Worm (Caenorhabditis elegans) whole organism, L3 larva: Measurements from ENCODE around the gene B0218.7.

Source experiments
- R02D3.7 ChIP-seq: fragments of 150-350 bp; optimal IDR thresholded peaks from 2 replicates; lab custom pipeline; 2014; ENCODE audit warnings: missing biosample characterization, missing genetic modification characterization
- ZK546.5 ChIP-seq: sonication (generic microtip); optimal IDR thresholded peaks from 2 replicates; lab custom pipeline; 2017; ENCODE audit warnings: missing biosample characterization, missing genetic modification characterization
- aly-2 ChIP-seq: fragments of 150-350 bp; optimal IDR thresholded peaks from 2 replicates; lab custom pipeline; 2014; ENCODE audit warnings: missing biosample characterization, missing genetic modification characterization
- ama-1 ChIP-seq: fragments of 150-350 bp; optimal IDR thresholded peaks from 2 replicates; lab custom pipeline; 2018
- ceh-16 ChIP-seq: sonication (generic microtip); optimal IDR thresholded peaks from 2 replicates; lab custom pipeline; 2017; ENCODE audit warnings: missing biosample characterization, missing genetic modification characterization
- ceh-28 ChIP-seq: fragments of 150-350 bp; optimal IDR thresholded peaks from 2 replicates; lab custom pipeline; 2014; ENCODE audit warnings: missing biosample characterization, missing genetic modification reagents, missing genetic modification characterization
- ceh-82 ChIP-seq: fragments of 150-350 bp; optimal IDR thresholded peaks from 2 replicates; lab custom pipeline; 2014; ENCODE audit warnings: missing biosample characterization, missing genetic modification characterization
- daf-12 ChIP-seq: fragments of 150-350 bp; optimal IDR thresholded peaks from 2 replicates; lab custom pipeline; 2014; ENCODE audit warnings: missing biosample characterization, missing genetic modification reagents, missing genetic modification characterization
- egl-27 ChIP-seq: sonication (generic microtip); optimal IDR thresholded peaks from 4 replicates; lab custom pipeline; 2017; ENCODE audit warnings: missing biosample characterization, missing genetic modification reagents, missing genetic modification characterization
- egl-5 ChIP-seq: fragments of 150-350 bp; optimal IDR thresholded peaks from 2 replicates; lab custom pipeline; 2017; ENCODE audit warnings: missing biosample characterization, missing genetic modification reagents, missing genetic modification characterization, inconsistent platforms
- elt-1 ChIP-seq: fragments of 150-350 bp; optimal IDR thresholded peaks from 2 replicates; lab custom pipeline; 2014; ENCODE audit warnings: missing biosample characterization, missing genetic modification characterization
- elt-2 ChIP-seq: sonication (generic microtip); optimal IDR thresholded peaks from 2 replicates; lab custom pipeline; 2016; ENCODE audit warnings: missing genetic modification reagents, mild to moderate bottlenecking, missing genetic modification characterization, missing compliant biosample characterization
- elt-3 ChIP-seq, 3 experiments: fragments of 150-350 bp in 1 of 3; sonication (generic microtip) in 2 of 3; optimal IDR thresholded peaks; 2 replicates in 2 of 3; 4 replicates in 1 of 3; lab custom pipeline; 2014 to 2017; ENCODE audit warnings: missing biosample characterization in 3 of 3, missing genetic modification characterization in 3 of 3
- eor-1 ChIP-seq, 2 experiments: fragments of 150-350 bp; optimal IDR thresholded peaks; 2 replicates each; lab custom pipeline; 2014 to 2018; ENCODE audit warnings: missing biosample characterization in 2 of 2, missing genetic modification characterization in 2 of 2
- fkh-2 ChIP-seq: fragments of 150-350 bp; optimal IDR thresholded peaks from 2 replicates; lab custom pipeline; 2014; ENCODE audit warnings: missing biosample characterization, missing genetic modification reagents, missing genetic modification characterization
- jun-1 ChIP-seq: fragments of 150-350 bp; optimal IDR thresholded peaks from 2 replicates; lab custom pipeline; 2014; ENCODE audit warnings: missing biosample characterization, missing genetic modification reagents, missing genetic modification characterization
- lin-39 ChIP-seq: fragments of 150-350 bp; optimal IDR thresholded peaks from 2 replicates; lab custom pipeline; 2018; ENCODE audit warnings: missing biosample characterization, missing genetic modification reagents, missing genetic modification characterization
- mdl-1 ChIP-seq: fragments of 150-350 bp; optimal IDR thresholded peaks from 2 replicates; lab custom pipeline; 2014; ENCODE audit warnings: missing biosample characterization, missing genetic modification characterization
- mml-1 ChIP-seq: fragments of 150-350 bp; sonication (generic microtip); optimal IDR thresholded peaks from 3 replicates; lab custom pipeline; 2014; ENCODE audit warnings: missing biosample characterization, missing genetic modification characterization
- nfya-1 ChIP-seq: sonication (generic microtip); optimal IDR thresholded peaks from 2 replicates; lab custom pipeline; 2017; ENCODE audit warnings: missing genetic modification characterization, mild to moderate bottlenecking, missing compliant biosample characterization, antibody characterized with exemption, moderate library complexity; ENCODE audit not compliant: insufficient read depth
- nhr-11 ChIP-seq: fragments of 150-350 bp; optimal IDR thresholded peaks from 2 replicates; lab custom pipeline; 2014; ENCODE audit warnings: missing biosample characterization, missing genetic modification characterization
- nhr-12 ChIP-seq: fragments of 150-350 bp; optimal IDR thresholded peaks from 2 replicates; lab custom pipeline; 2014; ENCODE audit warnings: missing biosample characterization, missing genetic modification characterization
- nhr-23 ChIP-seq: fragments of 150-350 bp; optimal IDR thresholded peaks from 2 replicates; lab custom pipeline; 2014; ENCODE audit warnings: missing biosample characterization, missing genetic modification reagents, missing genetic modification characterization
- nhr-237 ChIP-seq: fragments of 150-350 bp; optimal IDR thresholded peaks from 2 replicates; lab custom pipeline; 2014; ENCODE audit warnings: missing biosample characterization, missing genetic modification characterization
- nhr-28 ChIP-seq: fragments of 150-350 bp; optimal IDR thresholded peaks from 2 replicates; lab custom pipeline; 2014; ENCODE audit warnings: missing biosample characterization, missing genetic modification characterization
- nhr-67 ChIP-seq: fragments of 150-350 bp; optimal IDR thresholded peaks from 2 replicates; lab custom pipeline; 2014; ENCODE audit warnings: missing biosample characterization, missing genetic modification characterization
- nhr-76 ChIP-seq: fragments of 150-350 bp; sonication (generic microtip); optimal IDR thresholded peaks from 5 replicates; lab custom pipeline; 2014; ENCODE audit warnings: missing biosample characterization, missing genetic modification characterization
- nhr-77 ChIP-seq: fragments of 150-350 bp; optimal IDR thresholded peaks from 2 replicates; lab custom pipeline; 2014; ENCODE audit warnings: missing biosample characterization, missing genetic modification characterization
- pha-4 ChIP-seq: fragments of 150-350 bp; optimal IDR thresholded peaks from 2 replicates; lab custom pipeline; 2014; ENCODE audit warnings: missing biosample characterization, missing genetic modification reagents, missing genetic modification characterization
- sea-2 ChIP-seq: fragments of 150-350 bp; sonication (generic microtip); optimal IDR thresholded peaks from 4 replicates; lab custom pipeline; 2014; ENCODE audit warnings: missing biosample characterization, missing genetic modification reagents, missing genetic modification characterization
- skn-1 ChIP-seq: fragments of 150-350 bp; optimal IDR thresholded peaks from 2 replicates; lab custom pipeline; 2014; ENCODE audit warnings: missing biosample characterization, missing genetic modification characterization
- snpc-4 ChIP-seq: fragments of 150-350 bp; optimal IDR thresholded peaks from 2 replicates; lab custom pipeline; 2014; ENCODE audit warnings: missing biosample characterization, missing genetic modification characterization
- tbx-2 ChIP-seq: sonication (generic microtip); optimal IDR thresholded peaks from 2 replicates; lab custom pipeline; 2016; ENCODE audit warnings: mild to moderate bottlenecking, missing genetic modification characterization, missing compliant biosample characterization
- zag-1 ChIP-seq: fragments of 150-350 bp; optimal IDR thresholded peaks from 2 replicates; lab custom pipeline; 2014; ENCODE audit warnings: missing biosample characterization, missing genetic modification characterization
- ztf-11 ChIP-seq: fragments of 150-350 bp; optimal IDR thresholded peaks from 2 replicates; lab custom pipeline; 2014; ENCODE audit warnings: missing biosample characterization, missing genetic modification characterization
- ztf-4 ChIP-seq: fragments of 150-350 bp; optimal IDR thresholded peaks from 2 replicates; lab custom pipeline; 2014; ENCODE audit warnings: missing biosample characterization, missing genetic modification characterization

B0218.7 gene

ce11 chrIV:8199274-8199673 is 33.4 kb upstream of the B0218.7 start:
- no peak for TF ChIP-seq ztf-11
- TF ChIP-seq egl-27 (tag; lab: Kevin White, UChicago) = no peak
- TF ChIP-seq ceh-28 (tag; lab: Kevin White, UChicago) = no peak
- no peak for TF ChIP-seq eor-1 (tag; optimal IDR thresholded peaks at IDR 0.05; lab: Kevin White, UChicago)
- no peak for TF ChIP-seq nhr-67 (tag; lab: Kevin White, UChicago)
- TF ChIP-seq skn-1 (tag; lab: Kevin White, UChicago) = no peak
- TF ChIP-seq ZK546.5 (tag; lab: Kevin White, UChicago) = no peak
- no peak for TF ChIP-seq ztf-4 (tag; lab: Kevin White, UChicago)
- no peak for TF ChIP-seq nhr-77 (tag; lab: Kevin White, UChicago)
- TF ChIP-seq ceh-82 (tag; lab: Kevin White, UChicago) = no peak
- TF ChIP-seq mml-1 (tag; lab: Kevin White, UChicago) = no peak
- no peak for TF ChIP-seq lin-39
- TF ChIP-seq pha-4 (tag; lab: Kevin White, UChicago) = no peak
- no peak for TF ChIP-seq nfya-1
- TF ChIP-seq nhr-28 (tag; lab: Kevin White, UChicago) = no peak
- TF ChIP-seq nhr-12 (tag; lab: Kevin White, UChicago) = no peak
- no peak for TF ChIP-seq aly-2
- TF ChIP-seq nhr-23 (tag; lab: Kevin White, UChicago) = no peak
- TF ChIP-seq, all 47 proteins: peak for 0

ce11 chrIV:8198851-8199250 is 33.0 kb upstream of the B0218.7 start, which contains the start of gene wsp-1:
Gene wsp-1 (minus strand): TSS chrIV:8198951.
- no peak for TF ChIP-seq zag-1 (tag; lab: Kevin White, UChicago)
- no peak for TF ChIP-seq ceh-28 (tag; lab: Kevin White, UChicago)
- no peak for TF ChIP-seq pha-4 (tag; lab: Kevin White, UChicago)
- TF ChIP-seq mdl-1 (tag; lab: Kevin White, UChicago) = no peak
- TF ChIP-seq sea-2 (GFP tag; lab: Kevin White, UChicago) = no peak

ce11 chrIV:8192878-8193277 is 27.0 kb upstream of the B0218.7 start:
- no peak for TF ChIP-seq elt-2
- no peak for TF ChIP-seq sea-2 (GFP tag; lab: Kevin White, UChicago)
- TF ChIP-seq nhr-11 (tag; lab: Kevin White, UChicago) = no peak
- no peak for TF ChIP-seq ceh-28 (tag; lab: Kevin White, UChicago)
- no peak for TF ChIP-seq lin-39
- TF ChIP-seq, all 47 proteins: peak for 0

ce11 chrIV:8189667-8190066 is 23.8 kb upstream of the B0218.7 start:
- TF ChIP-seq aly-2 (no peak), zag-1 (tag; lab: Kevin White, UChicago) (no peak), egl-5 (tag; lab: Kevin White, UChicago) (no peak), snpc-4 (tag; lab: Kevin White, UChicago) (no peak), ZK546.5 (tag; lab: Kevin White, UChicago) (no peak), ceh-16 (tag; lab: Kevin White, UChicago) (no peak), elt-2 (no peak), nhr-28 (tag; lab: Kevin White, UChicago) (no peak), nhr-12 (tag; lab: Kevin White, UChicago) (no peak), tbx-2 (tag; lab: Kevin White, UChicago) (no peak), ceh-82 (tag; lab: Kevin White, UChicago) (no peak), elt-3 (tag; optimal IDR thresholded peaks at IDR 0.05; lab: Kevin White, UChicago) (no peak), nhr-237 (tag; lab: Kevin White, UChicago) (no peak), elt-1 (tag; lab: Kevin White, UChicago) (no peak), skn-1 (tag; lab: Kevin White, UChicago) (no peak), eor-1 (tag; optimal IDR thresholded peaks at IDR 0.05; lab: Kevin White, UChicago) (no peak), fkh-2 (no peak), ama-1 (lab: Kevin White, UChicago) (no peak), R02D3.7 (no peak)

ce11 chrIV:8188421-8189112 is 22.7 kb upstream of the B0218.7 start:
- no peak for TF ChIP-seq ceh-16 (tag; lab: Kevin White, UChicago)
- TF ChIP-seq daf-12 (tag; lab: Kevin White, UChicago) = no peak
- TF ChIP-seq nhr-237 (tag; lab: Kevin White, UChicago) = no peak
- TF ChIP-seq elt-1 (tag; lab: Kevin White, UChicago) = no peak
- TF ChIP-seq jun-1 (tag; lab: Kevin White, UChicago) = no peak
- no peak for TF ChIP-seq ama-1 (lab: Kevin White, UChicago)
- no peak for TF ChIP-seq elt-2
- no peak for TF ChIP-seq nhr-28 (tag; lab: Kevin White, UChicago)
- TF ChIP-seq nhr-76 = no peak
- TF ChIP-seq zag-1 (tag; lab: Kevin White, UChicago) = no peak
- TF ChIP-seq lin-39 = no peak
- TF ChIP-seq nfya-1 = no peak
- TF ChIP-seq pha-4 (tag; lab: Kevin White, UChicago) = no peak
